Worm (Caenorhabditis elegans) whole organism, L4 larva: ENCODE results near the gene nhr-248.

Experiments
- F26F4.8 ChIP-seq: fragments of 200-800 bp; sonication (Bioruptor generic); conservative IDR thresholded peaks from 2 replicates; pipeline ENCODE4 v1.3.6; 2022; ENCODE audit warnings: missing genetic modification characterization, missing compliant biosample characterization
- F44E2.7 ChIP-seq: fragments of 200-800 bp; sonication (Bioruptor generic); IDR thresholded peaks from 2 replicates; pipeline ENCODE4 v2.1.2; 2022; ENCODE audit warnings: missing genetic modification characterization, missing compliant biosample characterization
- F49E8.2 ChIP-seq: sonication (generic microtip); optimal IDR thresholded peaks from 2 replicates; lab custom pipeline; 2016; ENCODE audit warnings: missing compliant biosample characterization, mild to moderate bottlenecking, missing genetic modification characterization, borderline replicate concordance
- Y5F2A.4 ChIP-seq: fragments of 200-800 bp; sonication (Bioruptor generic); optimal IDR thresholded peaks from 2 replicates; lab custom pipeline; 2018; ENCODE audit warnings: mild to moderate bottlenecking, missing genetic modification characterization, missing compliant biosample characterization
- ZK546.5 ChIP-seq, 2 experiments: sonication (generic microtip); optimal IDR thresholded peaks; 2 replicates each; lab custom pipeline; 2017; ENCODE audit warnings: missing biosample characterization in 2 of 2, missing genetic modification characterization in 2 of 2
- aha-1 ChIP-seq: fragments of 150-350 bp; peaks from one replicate; lab custom pipeline; 2014; ENCODE audit warnings: missing biosample characterization, missing genetic modification characterization
- ama-1 ChIP-seq: fragments of 150-350 bp; optimal IDR thresholded peaks from 2 replicates; lab custom pipeline; 2014; ENCODE audit warnings: inconsistent platforms, mixed read lengths
- arid-1 ChIP-seq: fragments of 200-800 bp; sonication (Bioruptor generic); conservative IDR thresholded peaks from 2 replicates; pipeline ENCODE4 v1.3.6; 2022; ENCODE audit warnings: missing genetic modification reagents, missing genetic modification characterization, missing compliant biosample characterization
- attf-4 ChIP-seq: sonication (generic microtip); optimal IDR thresholded peaks from 3 replicates; lab custom pipeline; 2017; ENCODE audit warnings: missing biosample characterization, missing genetic modification characterization
- ceh-32 ChIP-seq: sonication (generic microtip); optimal IDR thresholded peaks from 2 replicates; lab custom pipeline; 2016; ENCODE audit warnings: mild to moderate bottlenecking, missing genetic modification characterization, missing compliant biosample characterization; ENCODE audit not compliant: poor library complexity
- ceh-44 ChIP-seq: fragments of 200-800 bp; sonication (Bioruptor generic); IDR thresholded peaks from 2 replicates; pipeline ENCODE4 v1.3.6; 2022; ENCODE audit warnings: missing genetic modification reagents, missing genetic modification characterization, missing compliant biosample characterization
- ceh-82 ChIP-seq: sonication (generic microtip); optimal IDR thresholded peaks from 2 replicates; lab custom pipeline; 2017; ENCODE audit warnings: missing biosample characterization, missing genetic modification characterization
- ctbp-1 ChIP-seq: fragments of 200-800 bp; sonication (Bioruptor generic); IDR thresholded peaks from 2 replicates; pipeline ENCODE4 v1.3.6; 2022; ENCODE audit warnings: missing genetic modification reagents, missing genetic modification characterization, missing compliant biosample characterization
- daf-19 ChIP-seq: fragments of 200-800 bp; sonication (Bioruptor generic); conservative IDR thresholded peaks from 2 replicates; pipeline ENCODE4 v1.3.6; 2022; ENCODE audit warnings: missing genetic modification characterization, missing compliant biosample characterization
- dpl-1 ChIP-seq: fragments of 150-350 bp; optimal IDR thresholded peaks from 2 replicates; lab custom pipeline; 2014; ENCODE audit warnings: missing biosample characterization, missing genetic modification reagents, missing genetic modification characterization
- egl-27 ChIP-seq: sonication (generic microtip); optimal IDR thresholded peaks from 3 replicates; lab custom pipeline; 2017; ENCODE audit warnings: missing biosample characterization, missing genetic modification reagents, missing genetic modification characterization
- fos-1 ChIP-seq: fragments of 150-350 bp; optimal IDR thresholded peaks from 2 replicates; lab custom pipeline; 2014; ENCODE audit warnings: missing biosample characterization, missing genetic modification characterization
- hmg-1.1 ChIP-seq: fragments of 200-800 bp; sonication (Bioruptor generic); IDR thresholded peaks from 2 replicates; pipeline ENCODE4 v1.3.6; 2022; ENCODE audit warnings: missing genetic modification reagents, missing genetic modification characterization, missing compliant biosample characterization
- jun-1 ChIP-seq: fragments of 150-350 bp; optimal IDR thresholded peaks from 2 replicates; lab custom pipeline; 2014; ENCODE audit warnings: missing biosample characterization, missing genetic modification reagents, missing genetic modification characterization
- lim-7 ChIP-seq: fragments of 200-800 bp; sonication (Bioruptor generic); IDR thresholded peaks from 2 replicates; pipeline ENCODE4 v1.3.6; 2022; ENCODE audit warnings: missing genetic modification characterization, missing compliant biosample characterization
- lin-1 ChIP-seq: fragments of 200-800 bp; sonication (Bioruptor generic); IDR thresholded peaks from 2 replicates; pipeline ENCODE4 v1.3.6; 2022; ENCODE audit warnings: missing genetic modification reagents, missing genetic modification characterization, missing compliant biosample characterization
- lin-15B ChIP-seq: fragments of 150-350 bp; sonication (generic microtip); optimal IDR thresholded peaks from 3 replicates; lab custom pipeline; 2014; ENCODE audit warnings: missing biosample characterization, missing genetic modification characterization
- lin-29 ChIP-seq: fragments of 200-800 bp; sonication (Bioruptor generic); IDR thresholded peaks from 2 replicates; pipeline ENCODE4 v1.3.6; 2022; ENCODE audit warnings: missing genetic modification reagents, missing genetic modification characterization, missing compliant biosample characterization
- lir-3 ChIP-seq: sonication (generic microtip); optimal IDR thresholded peaks from 2 replicates; lab custom pipeline; 2016; ENCODE audit warnings: mild to moderate bottlenecking, missing genetic modification characterization, missing compliant biosample characterization
- lsy-2 ChIP-seq, 2 experiments: fragments of 150-350 bp in 1 of 2; sonication (generic microtip) in 1 of 2; optimal IDR thresholded peaks; 2 replicates each; lab custom pipeline; 2014 to 2017; ENCODE audit warnings: missing biosample characterization in 2 of 2, missing genetic modification characterization in 2 of 2
- madf-5 ChIP-seq, 2 experiments: fragments of 200-800 bp; sonication (Bioruptor generic); IDR thresholded peaks; 2 replicates each; pipeline ENCODE4 v1.3.6; 2022; ENCODE audit warnings: missing compliant biosample characterization in 2 of 2, missing genetic modification characterization in 2 of 2
- madf-9 ChIP-seq: fragments of 200-800 bp; sonication (Bioruptor generic); conservative IDR thresholded peaks from 2 replicates; pipeline ENCODE4 v1.3.6; 2022; ENCODE audit warnings: missing genetic modification reagents, missing genetic modification characterization, missing compliant biosample characterization
- mes-2 ChIP-seq: sonication (generic microtip); optimal IDR thresholded peaks from 2 replicates; lab custom pipeline; 2016; ENCODE audit warnings: missing genotype, mild to moderate bottlenecking, missing genetic modification characterization, missing compliant biosample characterization; ENCODE audit not compliant: poor library complexity, severe bottlenecking
- nhr-10 ChIP-seq: fragments of 150-350 bp; optimal IDR thresholded peaks from 2 replicates; lab custom pipeline; 2014; ENCODE audit warnings: missing biosample characterization, missing genetic modification characterization
- nhr-11 ChIP-seq: fragments of 150-350 bp; optimal IDR thresholded peaks from 2 replicates; lab custom pipeline; 2014; ENCODE audit warnings: missing biosample characterization, missing genetic modification characterization
- nhr-111 ChIP-seq: fragments of 200-800 bp; sonication (Bioruptor generic); optimal IDR thresholded peaks from 2 replicates; lab custom pipeline; 2018; ENCODE audit warnings: mild to moderate bottlenecking, missing genetic modification characterization, missing compliant biosample characterization
- nhr-237 ChIP-seq: sonication (generic microtip); optimal IDR thresholded peaks from 2 replicates; lab custom pipeline; 2017; ENCODE audit warnings: missing biosample characterization, missing genetic modification characterization
- nhr-41 ChIP-seq: fragments of 200-800 bp; sonication (Bioruptor generic); IDR thresholded peaks from 2 replicates; pipeline ENCODE4 v1.3.6; 2022; ENCODE audit warnings: missing genetic modification reagents, missing genetic modification characterization, missing compliant biosample characterization
- nhr-48 ChIP-seq: sonication (generic microtip); optimal IDR thresholded peaks from 2 replicates; lab custom pipeline; 2016; ENCODE audit warnings: mild to moderate bottlenecking, missing genetic modification characterization, missing compliant biosample characterization
- nhr-6 ChIP-seq: fragments of 150-350 bp; optimal IDR thresholded peaks from 2 replicates; lab custom pipeline; 2014; ENCODE audit warnings: missing biosample characterization, missing genetic modification characterization
- nhr-76 ChIP-seq: fragments of 150-350 bp; optimal IDR thresholded peaks from 2 replicates; lab custom pipeline; 2014; ENCODE audit warnings: missing biosample characterization, missing genetic modification characterization
- nhr-77 ChIP-seq: fragments of 150-350 bp; optimal IDR thresholded peaks from 2 replicates; lab custom pipeline; 2014; ENCODE audit warnings: missing biosample characterization, missing genetic modification characterization
- rbr-2 ChIP-seq: sonication (generic microtip); optimal IDR thresholded peaks from 2 replicates; lab custom pipeline; 2016; ENCODE audit warnings: missing genotype, missing genetic modification characterization, missing compliant biosample characterization
- saeg-2 ChIP-seq: fragments of 200-800 bp; sonication (Bioruptor generic); IDR thresholded peaks from 2 replicates; pipeline ENCODE4 v1.3.6; 2022; ENCODE audit warnings: missing genetic modification reagents, missing genetic modification characterization, missing compliant biosample characterization
- set-16 ChIP-seq: fragments of 200-800 bp; sonication (Bioruptor generic); IDR thresholded peaks from 2 replicates; pipeline ENCODE4 v1.3.6; 2022; ENCODE audit warnings: missing genetic modification reagents, missing genetic modification characterization, missing compliant biosample characterization
- snpc-1.2 ChIP-seq: fragments of 200-800 bp; sonication (Bioruptor generic); IDR thresholded peaks from 2 replicates; pipeline ENCODE4 v1.3.6; 2022; ENCODE audit warnings: missing genetic modification reagents, missing genetic modification characterization, missing compliant biosample characterization
- snpc-4 ChIP-seq: fragments of 150-350 bp; optimal IDR thresholded peaks from 2 replicates; lab custom pipeline; 2014; ENCODE audit warnings: missing biosample characterization, missing genetic modification characterization
- tag-97 ChIP-seq: fragments of 200-800 bp; sonication (Bioruptor generic); IDR thresholded peaks from 2 replicates; pipeline ENCODE4 v1.3.6; 2022; ENCODE audit warnings: missing genetic modification characterization, missing compliant biosample characterization
- tra-1 ChIP-seq: fragments of 200-800 bp; sonication (Bioruptor generic); IDR thresholded peaks from 2 replicates; pipeline ENCODE4 v1.3.6; 2022; ENCODE audit warnings: missing genetic modification reagents, missing genetic modification characterization, missing compliant biosample characterization
- zip-11 ChIP-seq: fragments of 200-800 bp; sonication (Bioruptor generic); IDR thresholded peaks from 2 replicates; pipeline ENCODE4 v1.3.6; 2022; ENCODE audit warnings: missing genetic modification characterization, missing compliant biosample characterization
- zip-2 ChIP-seq: fragments of 150-350 bp; optimal IDR thresholded peaks from 2 replicates; lab custom pipeline; 2014; ENCODE audit warnings: missing biosample characterization, missing genetic modification characterization

Gene nhr-248

DNA sequence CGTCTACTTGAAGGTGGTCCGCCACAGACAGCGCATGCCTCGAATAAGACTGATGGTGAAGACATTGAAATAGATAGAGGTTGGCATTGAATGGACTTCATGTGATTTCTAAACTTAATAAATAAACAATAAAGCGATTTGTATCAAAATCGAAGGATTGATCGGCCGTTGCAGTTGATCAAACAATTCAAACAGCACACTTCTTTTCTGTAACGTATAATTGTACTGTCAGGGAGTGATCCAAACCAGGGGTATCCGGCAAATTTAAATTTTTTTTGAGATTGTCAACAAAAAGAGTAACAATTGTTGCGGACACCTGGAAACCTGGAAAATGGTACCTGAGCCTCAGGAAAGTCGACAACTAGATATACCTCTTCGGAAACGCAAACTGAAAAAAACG, at the start of gene nhr-248:
Gene nhr-248 (minus strand): TSS at position 101 of the 400 bp plus-strand sequence.
- TF ChIP-seq tra-1 (GFP tag; lab: Robert Waterston, UW): no peak
- no peak for TF ChIP-seq nhr-41 (GFP tag; lab: Robert Waterston, UW)
- no peak for TF ChIP-seq lsy-2 (tag; optimal IDR thresholded peaks at IDR 0.05; lab: Kevin White, UChicago)
- no peak for TF ChIP-seq ceh-44 (GFP tag; lab: Robert Waterston, UW)
- TF ChIP-seq zip-11 (GFP tag; lab: Robert Waterston, UW): no peak
- no peak for TF ChIP-seq tag-97
- no peak for TF ChIP-seq set-16 (GFP tag; lab: Robert Waterston, UW)
- TF ChIP-seq nhr-11: no peak
- no peak for TF ChIP-seq ceh-82 (tag; lab: Kevin White, UChicago)
- no peak for TF ChIP-seq snpc-4
- no peak for TF ChIP-seq nhr-76 (tag; lab: Kevin White, UChicago)
- no peak for TF ChIP-seq saeg-2 (GFP tag; lab: Robert Waterston, UW)
- no peak for TF ChIP-seq jun-1 (tag; lab: Kevin White, UChicago)
- TF ChIP-seq madf-9 (GFP tag; lab: Robert Waterston, UW): no peak

DNA sequence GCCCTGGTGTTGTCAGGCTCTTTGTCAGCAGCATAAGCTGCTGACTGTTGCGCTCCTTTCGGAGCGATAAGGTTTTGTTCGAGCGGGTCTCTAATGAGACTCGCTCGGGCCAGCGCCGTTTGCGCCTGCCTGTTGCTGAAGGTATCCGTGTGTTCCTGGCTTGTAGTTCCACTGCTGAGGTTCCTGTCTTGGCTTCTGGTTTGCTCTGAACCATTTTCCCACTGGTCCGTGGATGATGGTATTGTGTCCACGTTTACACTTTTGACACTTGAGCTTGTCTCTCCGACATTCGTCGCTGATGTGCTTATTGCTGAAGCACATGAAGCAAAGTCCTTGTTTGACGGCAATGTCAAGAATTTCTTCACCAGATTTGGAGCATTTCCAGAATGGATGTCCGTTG, 46.9 kb upstream of the nhr-248 start:
- TF ChIP-seq ZK546.5 (tag; optimal IDR thresholded peaks at IDR 0.05; lab: Kevin White, UChicago) (no peak), nhr-111 (no peak), lin-29 (GFP tag; lab: Robert Waterston, UW) (no peak), nhr-77 (no peak), set-16 (GFP tag; lab: Robert Waterston, UW) (peak; percentile 47; the same call in 1 of the 2 replicates), attf-4 (no peak), lir-3 (tag; lab: Kevin White, UChicago) (no peak), nhr-237 (tag; lab: Kevin White, UChicago) (no peak), mes-2 (tag; lab: Kevin White, UChicago) (no peak), dpl-1 (GFP tag; lab: Kevin White, UChicago) (no peak), tag-97 (no peak), egl-27 (tag; lab: Kevin White, UChicago) (no peak), ceh-44 (GFP tag; lab: Robert Waterston, UW) (no peak), aha-1 (peak; percentile 95), madf-5 (GFP tag; IDR thresholded peaks at IDR 0.05; lab: Robert Waterston, UW) (no peak), F49E8.2 (tag; lab: Kevin White, UChicago) (no peak)
- TF ChIP-seq, all 104 proteins: peak for 2

DNA sequence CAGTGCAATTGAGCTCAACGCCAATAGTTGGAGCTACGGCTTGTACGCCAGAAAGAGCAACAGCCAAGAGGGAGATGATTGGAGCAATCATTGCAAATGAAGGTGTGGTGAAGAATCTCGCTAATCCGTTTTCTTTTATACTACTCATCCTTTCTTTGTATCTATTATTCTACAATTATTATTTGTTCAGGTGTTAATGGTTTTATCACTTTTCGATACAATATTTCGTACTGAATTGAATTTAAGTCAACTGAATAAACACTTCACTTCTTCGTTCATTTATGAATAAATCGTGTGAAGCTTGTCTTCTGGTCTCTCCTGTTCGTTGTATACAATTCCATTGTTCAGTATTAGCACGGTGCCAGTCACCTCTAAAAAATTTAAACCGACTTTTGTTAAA, 3.9 kb upstream of the nhr-248 start, which contains the start of gene ZK218.11:
Gene ZK218.11 (minus strand): TSS at position 101 of the 400 bp plus-strand sequence.
- no peak for TF ChIP-seq ama-1
- TF ChIP-seq nhr-11: no peak
- no peak for TF ChIP-seq rbr-2 (tag; lab: Kevin White, UChicago)
- TF ChIP-seq F44E2.7 (GFP tag; lab: Robert Waterston, UW): no peak
- TF ChIP-seq ceh-44 (GFP tag; lab: Robert Waterston, UW): no peak
- no peak for TF ChIP-seq daf-19 (GFP tag; lab: Robert Waterston, UW)
- TF ChIP-seq tra-1 (GFP tag; lab: Robert Waterston, UW): no peak
- TF ChIP-seq nhr-6 (tag; lab: Kevin White, UChicago): no peak

DNA sequence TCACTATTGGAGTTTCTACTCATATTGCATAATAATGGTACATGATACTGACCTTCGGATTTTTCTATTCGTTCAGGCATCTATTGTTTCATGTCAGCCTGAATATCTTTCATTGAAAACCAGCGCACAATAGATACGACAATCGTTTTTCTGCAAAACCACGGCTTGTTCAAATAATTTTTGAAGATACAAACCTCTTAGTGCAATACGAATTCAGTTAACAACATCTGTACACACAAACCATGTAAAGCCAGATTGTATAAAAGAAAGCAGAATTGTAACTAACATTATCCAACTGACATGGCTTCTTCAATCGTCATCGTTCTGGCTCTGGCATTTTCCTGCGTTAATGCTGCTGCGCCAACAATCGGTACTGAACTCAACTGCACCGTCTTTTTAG, 1.1 kb upstream of the nhr-248 start, which contains the start of gene ZK218.7:
Gene ZK218.7 (plus strand): TSS at position 301 of the 400 bp plus-strand sequence.
- TF ChIP-seq snpc-4 (no peak), fos-1 (no peak), ctbp-1 (GFP tag; lab: Robert Waterston, UW) (no peak), lsy-2 (tag; optimal IDR thresholded peaks at IDR 0.05; lab: Kevin White, UChicago) (no peak), arid-1 (GFP tag; lab: Robert Waterston, UW) (no peak), hmg-1.1 (GFP tag; lab: Robert Waterston, UW) (no peak), ceh-32 (tag; lab: Kevin White, UChicago) (no peak), zip-2 (no peak), egl-27 (tag; lab: Kevin White, UChicago) (no peak), snpc-1.2 (GFP tag; lab: Robert Waterston, UW) (no peak), Y5F2A.4 (GFP tag; lab: Kevin White, UChicago) (no peak), lin-1 (no peak), lin-15B (tag; lab: Kevin White, UChicago) (no peak), nhr-10 (no peak), F26F4.8 (no peak), nhr-48 (tag; lab: Kevin White, UChicago) (no peak), lim-7 (GFP tag; lab: Robert Waterston, UW) (no peak)
